4 fruit fly cellular contexts compared by ENCODE assay signal in the genomic region with DNA sequence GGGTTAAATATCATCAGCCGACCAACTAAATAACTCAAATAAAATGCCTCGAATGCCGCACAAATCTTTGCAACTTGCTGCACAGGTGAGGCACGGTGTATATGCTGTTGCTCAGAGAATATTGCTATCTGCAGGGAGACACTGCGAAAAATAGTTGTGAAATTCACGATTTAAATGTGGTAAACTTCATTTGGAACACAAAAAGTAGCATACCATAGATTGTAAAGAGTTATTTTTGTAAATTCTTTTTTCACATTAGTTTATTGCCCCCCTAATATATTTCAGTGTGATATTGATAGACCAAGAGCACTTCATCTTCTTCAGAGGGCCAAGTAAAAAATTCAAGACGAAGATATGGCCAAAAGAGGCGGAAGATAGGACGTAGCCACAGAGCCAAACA.
A peak's percentile ranks its signal among the peaks of the same experiment; 100 is the strongest.
TF ChIP-seq lines count a peak whose summit lies in the region.

No protein-coding gene starts in this region.

- TF ChIP-seq CTCF in whole organism, embryonic (GFP tag; optimal IDR thresholded peaks at IDR 0.05; lab: Kevin White, UChicago) = no peak

TF ChIP-seq in whole organism, embryonic, 481 proteins besides CTCF, POLR2A, EP300 and RAD21 (continues in another document):
- TF ChIP-seq CG16863 (GFP tag; optimal IDR thresholded peaks at IDR 0.05; lab: Kevin White, UChicago) = no peak
- TF ChIP-seq prd (optimal IDR thresholded peaks at IDR 0.05; lab: Kevin White, UChicago) = no peak
- TF ChIP-seq prd (GFP tag; IDR thresholded peaks at IDR 0.05; lab: Robert Waterston, UW) = peak; percentile 47; the same call in 1 of the 3 replicates
- TF ChIP-seq Oli (tag; optimal IDR thresholded peaks at IDR 0.05; lab: Kevin White, UChicago) = peak; percentile 28
- TF ChIP-seq lilli (GFP tag; optimal IDR thresholded peaks at IDR 0.05; lab: Kevin White, UChicago) = peak; percentile 0
- TF ChIP-seq D19B (GFP tag; optimal IDR thresholded peaks at IDR 0.05; lab: Kevin White, UChicago) = no peak
- no peak for TF ChIP-seq Sry-δ (GFP tag; optimal IDR thresholded peaks at IDR 0.05; lab: Kevin White, UChicago)
- peak in 1 of 2 experiments; percentile 68 for TF ChIP-seq bsh (GFP tag; optimal IDR thresholded peaks at IDR 0.05; lab: Kevin White, UChicago)
- TF ChIP-seq CG16779 (GFP tag; IDR thresholded peaks at IDR 0.05; lab: Robert Waterston, UW) = no peak
- no peak for TF ChIP-seq CG12391 (tag; optimal IDR thresholded peaks at IDR 0.05; lab: Kevin White, UChicago)
- no peak for TF ChIP-seq zf30C (GFP tag; optimal IDR thresholded peaks at IDR 0.05; lab: Kevin White, UChicago)
- TF ChIP-seq ci (GFP tag; IDR thresholded peaks at IDR 0.05; lab: Robert Waterston, UW) = 0 out of 3 replicates have a peak, but pooled peaks have one; percentile 22
- TF ChIP-seq sug (tag; optimal IDR thresholded peaks at IDR 0.05; lab: Kevin White, UChicago) = no peak
- TF ChIP-seq esg (GFP tag; conservative IDR thresholded peaks at IDR 0.05; lab: Robert Waterston, UW) = 0 out of 2 replicates have a peak, but pooled peaks have one; percentile 12
- no peak for TF ChIP-seq bowl (GFP tag; IDR thresholded peaks at IDR 0.05; lab: Robert Waterston, UW)
- TF ChIP-seq CG10321 (GFP tag; IDR thresholded peaks at IDR 0.05; lab: Robert Waterston, UW) = no peak
- TF ChIP-seq H15 (GFP tag; IDR thresholded peaks at IDR 0.05; lab: Robert Waterston, UW) = no peak
- peak; percentile 26 for TF ChIP-seq CG4424 (GFP tag; optimal IDR thresholded peaks at IDR 0.05; lab: Kevin White, UChicago)
- TF ChIP-seq CG18619 (GFP tag; optimal IDR thresholded peaks at IDR 0.05; lab: Kevin White, UChicago) = no peak
- TF ChIP-seq CG1602 (GFP tag; optimal IDR thresholded peaks at IDR 0.05; lab: Kevin White, UChicago) = no peak
- no peak for TF ChIP-seq cg (GFP tag; optimal IDR thresholded peaks at IDR 0.05; lab: Kevin White, UChicago)

TF ChIP-seq in whole organism, prepupa, 60 proteins besides CTCF, POLR2A, EP300 and RAD21 (continues in another document):
- TF ChIP-seq spab (GFP tag; optimal IDR thresholded peaks at IDR 0.05; lab: Kevin White, UChicago) = peak; percentile 85
- peak; percentile 84 for TF ChIP-seq achi (GFP tag; optimal IDR thresholded peaks at IDR 0.05; lab: Kevin White, UChicago)
- peak; percentile 57 for TF ChIP-seq CG8319 (GFP tag; optimal IDR thresholded peaks at IDR 0.05; lab: Kevin White, UChicago)
- peak; percentile 69 for TF ChIP-seq CG6276 (GFP tag; optimal IDR thresholded peaks at IDR 0.05; lab: Kevin White, UChicago)
- peak; percentile 86 for TF ChIP-seq CG3919 (GFP tag; optimal IDR thresholded peaks at IDR 0.05; lab: Kevin White, UChicago)
- TF ChIP-seq Ets21C (GFP tag; optimal IDR thresholded peaks at IDR 0.05; lab: Kevin White, UChicago) = peak; percentile 8
- TF ChIP-seq dsx (GFP tag; optimal IDR thresholded peaks at IDR 0.05; lab: Kevin White, UChicago; ENCODE audit: poor library complexity, severe bottlenecking) = peak; percentile 88
- peak; percentile 82 for TF ChIP-seq eg (GFP tag; IDR thresholded peaks at IDR 0.05; lab: Robert Waterston, UW)
- peak; percentile 94 for TF ChIP-seq Eip78C (GFP tag; lab: Kevin White, UChicago)
- TF ChIP-seq CG9139 (GFP tag; optimal IDR thresholded peaks at IDR 0.05; lab: Kevin White, UChicago) = peak; percentile 60
- peak; percentile 53 for TF ChIP-seq CG7368 (GFP tag; optimal IDR thresholded peaks at IDR 0.05; lab: Kevin White, UChicago)
- peak; percentile 73 for TF ChIP-seq CG11762 (GFP tag; optimal IDR thresholded peaks at IDR 0.05; lab: Kevin White, UChicago; ENCODE audit: insufficient read depth)
- peak; percentile 80 for TF ChIP-seq Lpt (GFP tag; optimal IDR thresholded peaks at IDR 0.05; lab: Kevin White, UChicago)
- peak; percentile 44 for TF ChIP-seq cyc (GFP tag; optimal IDR thresholded peaks at IDR 0.05; lab: Kevin White, UChicago)
- peak; percentile 82 for TF ChIP-seq CG32006 (GFP tag; optimal IDR thresholded peaks at IDR 0.05; lab: Kevin White, UChicago)
- peak; percentile 89 for TF ChIP-seq svp (GFP tag; lab: Kevin White, UChicago)
- TF ChIP-seq lz (GFP tag; optimal IDR thresholded peaks at IDR 0.05; lab: Kevin White, UChicago) = peak; percentile 60
- TF ChIP-seq pdm3 (GFP tag; optimal IDR thresholded peaks at IDR 0.05; lab: Kevin White, UChicago) = peak; percentile 78
- TF ChIP-seq CG8632 (GFP tag; optimal IDR thresholded peaks at IDR 0.05; lab: Kevin White, UChicago) = peak; percentile 57
- TF ChIP-seq vri (GFP tag; optimal IDR thresholded peaks at IDR 0.05; lab: Kevin White, UChicago) = peak; percentile 12
- TF ChIP-seq CG6792 (GFP tag; optimal IDR thresholded peaks at IDR 0.05; lab: Kevin White, UChicago) = peak; percentile 67
- no peak for TF ChIP-seq CG6854 (GFP tag; optimal IDR thresholded peaks at IDR 0.05; lab: Kevin White, UChicago)

TF ChIP-seq in whole organism, pupa, 21 proteins besides CTCF, POLR2A, EP300 and RAD21:
- TF ChIP-seq CG13204 (GFP tag; optimal IDR thresholded peaks at IDR 0.05; lab: Kevin White, UChicago) (peak; percentile 53), CG10348 (GFP tag; IDR thresholded peaks at IDR 0.05; lab: Robert Waterston, UW) (no peak), CG32121 (GFP tag; IDR thresholded peaks at IDR 0.05; lab: Robert Waterston, UW) (peak; percentile 74), CG8159 (tag; optimal IDR thresholded peaks at IDR 0.05; lab: Kevin White, UChicago) (peak; percentile 86), CG8301 (tag; optimal IDR thresholded peaks at IDR 0.05; lab: Kevin White, UChicago) (peak; percentile 89), CG9948 (tag; optimal IDR thresholded peaks at IDR 0.05; lab: Kevin White, UChicago) (peak; percentile 86), fd96Ca (GFP tag; IDR thresholded peaks at IDR 0.05; lab: Robert Waterston, UW) (peak; percentile 72), CG17806 (tag; optimal IDR thresholded peaks at IDR 0.05; lab: Kevin White, UChicago) (peak; percentile 88), CG4496 (GFP tag; IDR thresholded peaks at IDR 0.05; lab: Robert Waterston, UW) (peak; percentile 91), gl (tag; optimal IDR thresholded peaks at IDR 0.05; lab: Kevin White, UChicago) (peak; percentile 56), CG12605 (GFP tag; IDR thresholded peaks at IDR 0.05; lab: Robert Waterston, UW) (peak; percentile 77), D1 (tag; optimal IDR thresholded peaks at IDR 0.05; lab: Kevin White, UChicago) (peak; percentile 74), CG15710 (tag; optimal IDR thresholded peaks at IDR 0.05; lab: Kevin White, UChicago) (peak; percentile 86), Pif1B (GFP tag; optimal IDR thresholded peaks at IDR 0.05; lab: Kevin White, UChicago) (peak; percentile 88), Snoo (tag; optimal IDR thresholded peaks at IDR 0.05; lab: Kevin White, UChicago) (peak; percentile 27), Ets98B (GFP tag; IDR thresholded peaks at IDR 0.05; lab: Robert Waterston, UW) (peak; percentile 80), CG34367 (tag; optimal IDR thresholded peaks at IDR 0.05; lab: Kevin White, UChicago) (peak; percentile 88), Pif1A (GFP tag; optimal IDR thresholded peaks at IDR 0.05; lab: Kevin White, UChicago) (peak; percentile 83), rn (GFP tag; IDR thresholded peaks at IDR 0.05; lab: Robert Waterston, UW) (peak; percentile 58), CG14655 (GFP tag; optimal IDR thresholded peaks at IDR 0.05; lab: Kevin White, UChicago) (peak; percentile 92), EcR (GFP tag; optimal IDR thresholded peaks at IDR 0.05; lab: Kevin White, UChicago) (no peak)

TF ChIP-seq in whole organism, wandering third instar larva, 38 proteins besides CTCF, POLR2A, EP300 and RAD21:
- TF ChIP-seq woc (GFP tag; optimal IDR thresholded peaks at IDR 0.05; lab: Kevin White, UChicago) (peak; percentile 24), CG32264 (GFP tag; optimal IDR thresholded peaks at IDR 0.05; lab: Kevin White, UChicago) (peak; percentile 18), h (GFP tag; optimal IDR thresholded peaks at IDR 0.05; lab: Kevin White, UChicago) (peak; percentile 59), Hnf4 (GFP tag; optimal IDR thresholded peaks at IDR 0.05; lab: Kevin White, UChicago) (peak; percentile 37), N (GFP tag; optimal IDR thresholded peaks at IDR 0.05; lab: Kevin White, UChicago) (no peak), Sp1 (GFP tag; optimal IDR thresholded peaks at IDR 0.05; lab: Kevin White, UChicago) (peak; percentile 39), OdsH (GFP tag; optimal IDR thresholded peaks at IDR 0.05; lab: Kevin White, UChicago) (peak; percentile 24), psq (GFP tag; optimal IDR thresholded peaks at IDR 0.05; lab: Kevin White, UChicago) (peak; percentile 39), foxo (GFP tag; optimal IDR thresholded peaks at IDR 0.05; lab: Kevin White, UChicago) (peak in 1 of 2 experiments; percentile 67), CG9705 (GFP tag; optimal IDR thresholded peaks at IDR 0.05; lab: Kevin White, UChicago) (no peak), Vsx2 (GFP tag; optimal IDR thresholded peaks at IDR 0.05; lab: Kevin White, UChicago; ENCODE audit: partially characterized antibody) (no peak), fru (GFP tag; optimal IDR thresholded peaks at IDR 0.05; lab: Kevin White, UChicago) (peak; percentile 66), HLH106 (tag; optimal IDR thresholded peaks at IDR 0.05; lab: Kevin White, UChicago) (peak; percentile 44), rgr (GFP tag; optimal IDR thresholded peaks at IDR 0.05; lab: Kevin White, UChicago) (peak; percentile 59), ey (GFP tag; optimal IDR thresholded peaks at IDR 0.05; lab: Kevin White, UChicago) (peak; percentile 58), lola (GFP tag; optimal IDR thresholded peaks at IDR 0.05; lab: Kevin White, UChicago) (no peak), pan (optimal IDR thresholded peaks at IDR 0.05; lab: Kevin White, UChicago) (no peak)

Comparison
In these comparisons a context has a peak if more than half of its experiments do, and no peak if none do; other contexts are left out.
1. Of the 7 proteins assayed by ChIP-seq in both whole organism, embryonic and whole organism, prepupa: peak only in whole organism, embryonic: none; only in whole organism, prepupa: CG16779, Gug, Hr39 and Lpt; in both: Sox102F; in neither: 2.